Worm (Caenorhabditis elegans) whole organism, young adult: ENCODE data around the gene C15H7.4.

ENCODE experiments used
- B0261.1 ChIP-seq: sonication (generic microtip); optimal IDR thresholded peaks from 2 replicates; lab custom pipeline; 2016; ENCODE audit warnings: mild to moderate bottlenecking, missing genetic modification characterization, moderate library complexity, missing compliant biosample characterization
- B0336.3 ChIP-seq: fragments of 200-800 bp; sonication (Bioruptor generic); IDR thresholded peaks from 2 replicates; pipeline ENCODE4 v1.3.6; 2022; ENCODE audit warnings: missing genetic modification characterization, missing compliant biosample characterization
- C06A6.2 ChIP-seq: fragments of 200-800 bp; sonication (Bioruptor generic); conservative IDR thresholded peaks from 2 replicates; pipeline ENCODE4 v1.3.6; 2022; ENCODE audit warnings: missing genetic modification characterization, missing compliant biosample characterization
- D2030.7 ChIP-seq: fragments of 200-800 bp; sonication (Bioruptor generic); IDR thresholded peaks from 2 replicates; pipeline ENCODE4 v1.3.6; 2022; ENCODE audit warnings: missing genetic modification reagents, missing genetic modification characterization, missing compliant biosample characterization
- F39B2.1 ChIP-seq: fragments of 200-800 bp; sonication (Bioruptor generic); IDR thresholded peaks from 2 replicates; pipeline ENCODE4 v1.3.6; 2022; ENCODE audit warnings: missing genetic modification reagents, missing genetic modification characterization, missing compliant biosample characterization
- K11D2.4 ChIP-seq: fragments of 200-800 bp; sonication (Bioruptor generic); IDR thresholded peaks from 2 replicates; pipeline ENCODE4 v1.3.6; 2022; ENCODE audit warnings: missing genetic modification reagents, missing genetic modification characterization, missing compliant biosample characterization
- K12H6.12 ChIP-seq: fragments of 200-800 bp; sonication (Bioruptor generic); optimal IDR thresholded peaks from 2 replicates; lab custom pipeline; 2018; ENCODE audit warnings: mild to moderate bottlenecking, missing genetic modification characterization, missing compliant biosample characterization
- Y67H2A.10 ChIP-seq: fragments of 200-800 bp; sonication (Bioruptor generic); conservative IDR thresholded peaks from 2 replicates; pipeline ENCODE4 v1.3.6; 2022; ENCODE audit warnings: missing genetic modification reagents, missing genetic modification characterization, missing compliant biosample characterization
- Y79H2A.3 ChIP-seq: fragments of 200-800 bp; sonication (Bioruptor generic); conservative IDR thresholded peaks from 2 replicates; pipeline ENCODE4 v1.3.6; 2022; ENCODE audit warnings: missing genetic modification reagents, missing genetic modification characterization, missing compliant biosample characterization
- aptf-3 ChIP-seq: fragments of 200-800 bp; sonication (Bioruptor generic); IDR thresholded peaks from 2 replicates; pipeline ENCODE4 v1.3.6; 2022; ENCODE audit warnings: missing genetic modification characterization, missing compliant biosample characterization
- athp-1 ChIP-seq: sonication (generic microtip); optimal IDR thresholded peaks from 2 replicates; lab custom pipeline; 2017; ENCODE audit warnings: mild to moderate bottlenecking, missing genetic modification characterization, missing compliant biosample characterization
- attf-5 ChIP-seq: fragments of 200-800 bp; sonication (Bioruptor generic); optimal IDR thresholded peaks from 2 replicates; lab custom pipeline; 2018; ENCODE audit warnings: mild to moderate bottlenecking, missing genetic modification characterization, missing compliant biosample characterization
- bed-1 ChIP-seq: fragments of 200-800 bp; sonication (Bioruptor generic); IDR thresholded peaks from 2 replicates; pipeline ENCODE4 v1.3.6; 2022; ENCODE audit warnings: missing genetic modification reagents, missing genetic modification characterization, missing compliant biosample characterization
- cebp-1 ChIP-seq, 2 experiments: fragments of 200-800 bp in 1 of 2; sonication (Bioruptor generic) in 1 of 2; sonication (generic microtip) in 1 of 2; IDR thresholded peaks in 1 of 2; optimal IDR thresholded peaks in 1 of 2; 2 replicates each; pipeline versions ENCODE4 v1.3.6 to Lab custom; 2017 to 2022; ENCODE audit warnings: missing compliant biosample characterization in 2 of 2, missing genetic modification characterization in 2 of 2, mild to moderate bottlenecking in 1 of 2, missing genetic modification reagents in 1 of 2, moderate library complexity in 1 of 2
- ceh-100 ChIP-seq: fragments of 200-800 bp; sonication (Bioruptor generic); IDR thresholded peaks from 2 replicates; pipeline ENCODE4 v1.3.6; 2022; ENCODE audit warnings: missing genetic modification reagents, missing genetic modification characterization, missing compliant biosample characterization
- ceh-27 ChIP-seq: fragments of 200-800 bp; sonication (Bioruptor generic); optimal IDR thresholded peaks from 2 replicates; lab custom pipeline; 2018; ENCODE audit warnings: mild to moderate bottlenecking, missing genetic modification characterization, moderate library complexity, missing compliant biosample characterization
- ceh-79 ChIP-seq: sonication (generic microtip); optimal IDR thresholded peaks from 2 replicates; lab custom pipeline; 2017; ENCODE audit warnings: mild to moderate bottlenecking, missing genetic modification characterization, missing compliant biosample characterization
- chd-7 ChIP-seq: sonication (generic microtip); optimal IDR thresholded peaks from 2 replicates; lab custom pipeline; 2016; ENCODE audit warnings: mild to moderate bottlenecking, missing genetic modification characterization, moderate library complexity, missing compliant biosample characterization
- dpl-1 ChIP-seq: fragments of 150-350 bp; optimal IDR thresholded peaks from 2 replicates; lab custom pipeline; 2014; ENCODE audit warnings: missing biosample characterization, missing genetic modification reagents, missing genetic modification characterization
- fkh-3 ChIP-seq: sonication (generic microtip); optimal IDR thresholded peaks from 2 replicates; lab custom pipeline; 2016; ENCODE audit warnings: mild to moderate bottlenecking, missing genetic modification characterization, missing compliant biosample characterization
- him-1 ChIP-seq: sonication (generic microtip); optimal IDR thresholded peaks from 2 replicates; lab custom pipeline; 2016; ENCODE audit warnings: missing genotype, missing genetic modification reagents, missing genetic modification characterization, missing compliant biosample characterization
- let-526 ChIP-seq: fragments of 200-800 bp; sonication (Bioruptor generic); IDR thresholded peaks from 2 replicates; pipeline ENCODE4 v1.3.6; 2022; ENCODE audit warnings: missing genetic modification reagents, missing genetic modification characterization, missing compliant biosample characterization
- lin-40 ChIP-seq: sonication (generic microtip); optimal IDR thresholded peaks from 2 replicates; lab custom pipeline; 2016; ENCODE audit warnings: missing genetic modification characterization, mild to moderate bottlenecking, missing compliant biosample characterization, missing genotype, missing genetic modification reagents
- lsy-27 ChIP-seq: sonication (generic microtip); optimal IDR thresholded peaks from 2 replicates; lab custom pipeline; 2017; ENCODE audit warnings: missing genetic modification characterization, mild to moderate bottlenecking, missing compliant biosample characterization, antibody characterized with exemption, missing genotype, borderline replicate concordance; ENCODE audit not compliant: insufficient read depth
- madf-10 ChIP-seq: sonication (generic microtip); optimal IDR thresholded peaks from 2 replicates; lab custom pipeline; 2016; ENCODE audit warnings: mild to moderate bottlenecking, missing genetic modification characterization, missing compliant biosample characterization
- mcd-1 ChIP-seq: fragments of 200-800 bp; sonication (Bioruptor generic); IDR thresholded peaks from 2 replicates; pipeline ENCODE4 v1.3.6; 2022; ENCODE audit warnings: missing genetic modification reagents, missing genetic modification characterization, missing compliant biosample characterization
- mes-4 ChIP-seq: sonication (generic microtip); optimal IDR thresholded peaks from 2 replicates; lab custom pipeline; 2016; ENCODE audit warnings: missing genotype, missing genetic modification characterization, missing compliant biosample characterization
- nfya-1 ChIP-seq: sonication (generic microtip); optimal IDR thresholded peaks from 2 replicates; lab custom pipeline; 2017; ENCODE audit warnings: antibody characterized with exemption, missing compliant biosample characterization, missing genetic modification characterization, borderline replicate concordance; ENCODE audit not compliant: insufficient read depth
- nfyb-1 ChIP-seq: fragments of 200-800 bp; sonication (Bioruptor generic); IDR thresholded peaks from 2 replicates; pipeline ENCODE4 v1.3.6; 2022; ENCODE audit warnings: missing genetic modification reagents, missing genetic modification characterization, missing compliant biosample characterization
- nhr-120 ChIP-seq: fragments of 200-800 bp; sonication (Bioruptor generic); IDR thresholded peaks from 2 replicates; pipeline ENCODE4 v1.3.6; 2022; ENCODE audit warnings: missing genetic modification characterization, missing compliant biosample characterization
- nhr-179 ChIP-seq: sonication (generic microtip); optimal IDR thresholded peaks from 2 replicates; lab custom pipeline; 2016; ENCODE audit warnings: mild to moderate bottlenecking, missing genetic modification characterization, missing compliant biosample characterization
- nhr-80 ChIP-seq: sonication (generic microtip); optimal IDR thresholded peaks from 2 replicates; lab custom pipeline; 2016; ENCODE audit warnings: missing genetic modification characterization, missing compliant biosample characterization
- rec-8 ChIP-seq, 2 experiments: sonication (generic microtip); optimal IDR thresholded peaks; 2 replicates each; lab custom pipeline; 2016; ENCODE audit warnings: mild to moderate bottlenecking in 2 of 2, missing genetic modification characterization in 2 of 2, missing genetic modification reagents in 2 of 2, missing genotype in 2 of 2, missing biosample characterization in 1 of 2, missing compliant biosample characterization in 1 of 2, moderate library complexity in 1 of 2
- rpc-1 ChIP-seq, 2 experiments: fragments of 150-350 bp in 1 of 2; sonication (generic microtip) in 1 of 2; optimal IDR thresholded peaks; 2 replicates each; lab custom pipeline; 2014 to 2018; ENCODE audit warnings: missing biosample characterization in 1 of 2, missing genetic modification characterization in 1 of 2, missing genetic modification reagents in 1 of 2, missing genotype in 1 of 2
- sdz-38 ChIP-seq: sonication (generic microtip); optimal IDR thresholded peaks from 2 replicates; lab custom pipeline; 2016; ENCODE audit warnings: missing genotype, missing genetic modification characterization, missing compliant biosample characterization
- somi-1 ChIP-seq: fragments of 200-800 bp; sonication (Bioruptor generic); optimal IDR thresholded peaks from 2 replicates; lab custom pipeline; 2018; ENCODE audit warnings: mild to moderate bottlenecking, missing genetic modification characterization, missing compliant biosample characterization
- sptf-2 ChIP-seq: fragments of 200-800 bp; sonication (Bioruptor generic); optimal IDR thresholded peaks from 2 replicates; lab custom pipeline; 2018; ENCODE audit warnings: mild to moderate bottlenecking, missing genetic modification characterization, missing compliant biosample characterization
- xnd-1 ChIP-seq: sonication (generic microtip); optimal IDR thresholded peaks from 2 replicates; lab custom pipeline; 2016; ENCODE audit warnings: missing genotype, missing genetic modification reagents, missing genetic modification characterization, missing compliant biosample characterization
- zfh-2 ChIP-seq: fragments of 200-800 bp; sonication (Bioruptor generic); conservative IDR thresholded peaks from 2 replicates; pipeline ENCODE4 v1.3.6; 2022; ENCODE audit warnings: missing genetic modification reagents, missing genetic modification characterization, missing compliant biosample characterization
- ztf-26 ChIP-seq: sonication (generic microtip); optimal IDR thresholded peaks from 2 replicates; lab custom pipeline; 2017; ENCODE audit warnings: missing genetic modification characterization, missing compliant biosample characterization
- ztf-28 ChIP-seq: fragments of 200-800 bp; sonication (Bioruptor generic); IDR thresholded peaks from 2 replicates; pipeline ENCODE4 v1.3.6; 2022; ENCODE audit warnings: missing genetic modification reagents, missing genetic modification characterization, missing compliant biosample characterization

The C15H7.4 gene

DNA sequence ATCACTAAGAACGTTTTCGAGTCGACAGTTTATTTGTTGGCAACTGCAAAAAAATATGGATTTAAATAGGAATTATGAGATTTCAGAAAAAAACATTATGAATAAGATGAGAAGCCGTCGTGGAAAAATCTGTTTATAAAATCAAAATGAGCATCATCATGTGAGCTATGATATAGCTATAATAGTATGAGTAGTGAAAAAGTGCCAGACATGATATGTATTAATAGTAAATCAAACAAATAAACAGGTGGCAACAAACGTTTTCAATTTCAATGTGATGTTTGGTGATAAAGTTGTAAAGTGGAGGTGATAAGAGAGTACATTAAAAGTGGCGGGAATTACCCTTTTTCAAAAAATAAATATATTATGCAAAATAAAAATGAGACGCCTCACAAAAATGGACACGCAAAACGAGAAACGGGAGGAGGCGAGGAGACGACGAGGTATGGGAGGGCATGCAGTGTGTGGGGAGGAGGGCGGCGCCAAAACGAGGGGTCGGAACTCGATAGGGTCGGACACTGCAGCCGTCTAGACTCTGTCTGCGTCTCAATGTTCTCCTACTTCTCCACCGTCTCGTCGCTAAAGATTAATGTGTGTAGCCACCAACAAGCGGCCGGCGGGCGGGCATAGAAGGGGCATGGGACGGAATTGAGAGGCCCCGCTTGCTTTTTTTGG lies 12.0 kb upstream of the C15H7.4 start, which contains the start of gene C07A9.9 (continued):
- TF ChIP-seq madf-10 (tag; lab: Kevin White, UChicago) (no peak), aptf-3 (GFP tag; lab: Robert Waterston, UW) (no peak), F39B2.1 (no peak), bed-1 (GFP tag; lab: Robert Waterston, UW) (no peak)

DNA sequence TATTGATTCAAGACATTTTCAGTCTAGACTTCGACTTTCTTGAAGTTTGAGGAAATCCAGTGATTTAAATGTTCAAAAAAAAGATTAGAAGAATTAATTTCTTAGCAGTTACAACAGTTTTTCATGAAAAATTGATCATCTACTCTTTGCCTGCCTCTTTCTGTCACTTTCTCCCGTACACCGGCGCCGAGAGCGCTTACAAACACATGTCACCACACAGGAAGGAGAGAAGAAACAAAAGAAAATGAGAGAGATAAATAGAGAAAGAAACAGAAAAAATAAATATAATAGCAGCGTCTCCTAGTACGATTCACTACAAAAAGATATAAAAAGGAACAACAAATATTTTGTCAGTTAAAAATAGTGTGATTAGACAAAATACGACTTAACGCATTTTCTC lies 11.0 kb upstream of the C15H7.4 start:
- TF ChIP-seq B0261.1 (tag; lab: Kevin White, UChicago), result no peak
- TF ChIP-seq nhr-120 (GFP tag; lab: Robert Waterston, UW), result no peak
- TF ChIP-seq B0336.3 (GFP tag; lab: Robert Waterston, UW), result no peak
- TF ChIP-seq nhr-179 (tag; lab: Kevin White, UChicago), result no peak
- TF ChIP-seq nhr-80 (tag; lab: Kevin White, UChicago), result peak; percentile 28
- TF ChIP-seq somi-1 (GFP tag; lab: Kevin White, UChicago), result no peak
- no peak for TF ChIP-seq Y79H2A.3 (GFP tag; lab: Robert Waterston, UW)
- no peak for TF ChIP-seq chd-7

DNA sequence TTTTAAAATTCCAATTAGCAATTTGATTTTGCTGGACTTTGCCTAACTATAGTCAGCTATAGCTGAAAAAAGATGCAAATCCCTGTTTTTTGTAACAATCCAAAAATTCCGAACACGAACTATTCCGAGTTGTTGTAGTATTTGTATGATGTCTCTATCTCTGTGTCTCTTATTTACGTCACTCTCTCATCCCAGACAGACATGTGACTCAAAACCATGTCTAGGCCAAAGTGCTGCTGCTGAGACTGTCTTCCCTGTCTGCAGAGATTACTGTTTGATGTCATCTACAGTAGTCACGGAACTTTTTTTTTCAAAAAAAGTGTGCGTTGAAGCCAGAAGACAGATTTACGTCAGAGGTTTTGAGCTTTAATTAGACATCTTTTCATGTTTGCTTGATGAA lies 10.5 kb upstream of the C15H7.4 start:
- TF ChIP-seq K12H6.12 (tag; lab: Kevin White, UChicago) (no peak), fkh-3 (no peak), lsy-27 (no peak), ceh-27 (GFP tag; lab: Kevin White, UChicago) (peak; percentile 3), let-526 (GFP tag; lab: Robert Waterston, UW) (no peak), lin-40 (tag; lab: Kevin White, UChicago) (peak; percentile 13)

DNA sequence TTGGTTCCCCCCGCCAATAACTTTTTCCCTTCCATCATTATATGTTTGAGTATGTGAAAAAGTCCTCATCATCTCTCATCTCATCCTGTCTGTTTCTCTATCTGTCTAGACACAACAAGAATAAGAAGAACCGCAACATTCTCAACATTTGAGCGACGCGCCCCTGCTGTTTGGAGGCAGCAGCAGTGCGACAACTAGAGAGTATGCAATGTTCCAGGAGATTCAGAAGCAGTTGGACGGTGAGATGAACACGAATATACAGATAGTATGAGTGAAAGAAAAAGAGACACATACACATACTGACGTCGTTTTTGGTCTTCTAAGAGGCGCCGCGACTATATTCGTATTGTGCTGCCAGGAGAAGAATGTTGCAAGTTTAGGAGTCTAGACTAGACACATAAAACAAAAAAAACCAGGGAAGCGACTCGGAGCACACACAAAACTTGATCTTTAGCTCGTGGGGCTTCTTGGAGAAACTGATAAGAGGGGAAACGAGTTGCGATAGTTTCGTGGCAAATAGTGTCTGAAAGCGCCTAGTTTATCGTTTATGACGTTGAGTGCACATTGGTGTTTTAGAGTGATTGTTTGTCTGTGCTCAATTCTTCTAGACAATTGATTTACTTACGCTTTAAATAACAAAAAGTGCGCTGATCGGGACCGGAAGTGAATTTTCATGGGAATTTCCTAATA lies 9.9 kb upstream of the C15H7.4 start:
- no peak for TF ChIP-seq nfyb-1 (GFP tag; lab: Robert Waterston, UW)
- TF ChIP-seq sptf-2 (GFP tag; lab: Kevin White, UChicago), result no peak
- no peak for TF ChIP-seq Y67H2A.10 (GFP tag; lab: Robert Waterston, UW)
- TF ChIP-seq athp-1 (tag; lab: Kevin White, UChicago), result no peak
- TF ChIP-seq attf-5 (GFP tag; lab: Kevin White, UChicago), result no peak
- TF ChIP-seq rpc-1 (optimal IDR thresholded peaks at IDR 0.05; lab: Kevin White, UChicago), result no peak
- TF ChIP-seq rpc-1 (tag; optimal IDR thresholded peaks at IDR 0.05; lab: Kevin White, UChicago), result no peak
- TF ChIP-seq zfh-2 (GFP tag; lab: Robert Waterston, UW), result 0 out of 2 replicates have a peak, but pooled peaks have one; percentile 14
- TF ChIP-seq rec-8 (tag; optimal IDR thresholded peaks at IDR 0.05; lab: Kevin White, UChicago), result no peak
- no peak for TF ChIP-seq chd-7
- TF ChIP-seq mes-4 (tag; lab: Kevin White, UChicago), result no peak
- TF ChIP-seq ceh-100 (GFP tag; lab: Robert Waterston, UW), result no peak
- TF ChIP-seq K11D2.4 (GFP tag; lab: Robert Waterston, UW), result 0 out of 2 replicates have a peak, but pooled peaks have one; percentile 27
- no peak for TF ChIP-seq cebp-1 (GFP tag; IDR thresholded peaks at IDR 0.05; lab: Robert Waterston, UW)
- TF ChIP-seq cebp-1 (tag; optimal IDR thresholded peaks at IDR 0.05; lab: Kevin White, UChicago), result peak; percentile 26
- TF ChIP-seq ztf-28 (GFP tag; lab: Robert Waterston, UW), result no peak
- TF ChIP-seq let-526 (GFP tag; lab: Robert Waterston, UW), result no peak
- TF ChIP-seq lin-40 (tag; lab: Kevin White, UChicago), result peak; percentile 44
- peak; percentile 42 for TF ChIP-seq ztf-26 (tag; lab: Kevin White, UChicago)
- no peak for TF ChIP-seq xnd-1 (tag; lab: Kevin White, UChicago)
- TF ChIP-seq him-1 (tag; lab: Kevin White, UChicago), result no peak
- TF ChIP-seq ceh-79 (tag; lab: Kevin White, UChicago), result no peak
- no peak for TF ChIP-seq dpl-1 (GFP tag; lab: Kevin White, UChicago)
- TF ChIP-seq D2030.7 (GFP tag; lab: Robert Waterston, UW), result no peak
- TF ChIP-seq nhr-179 (tag; lab: Kevin White, UChicago), result no peak
- no peak for TF ChIP-seq sdz-38 (tag; lab: Kevin White, UChicago)
- no peak for TF ChIP-seq nfya-1 (tag; lab: Kevin White, UChicago)
- TF ChIP-seq mcd-1 (GFP tag; lab: Robert Waterston, UW), result no peak
- no peak for TF ChIP-seq C06A6.2
